Worm (Caenorhabditis elegans) whole organism, L4 larva: ENCODE measurements around the gene ard-1.

Experiments used
- fkh-10 ChIP-seq: fragments of 150-350 bp; optimal IDR thresholded peaks from 2 replicates; lab custom pipeline; 2014; ENCODE audit warnings: missing biosample characterization, missing genetic modification reagents, missing genetic modification characterization
- unc-130 ChIP-seq: sonication (generic microtip); optimal IDR thresholded peaks from 2 replicates; lab custom pipeline; 2016; ENCODE audit warnings: missing genetic modification reagents, missing genetic modification characterization, missing compliant biosample characterization

DNA sequence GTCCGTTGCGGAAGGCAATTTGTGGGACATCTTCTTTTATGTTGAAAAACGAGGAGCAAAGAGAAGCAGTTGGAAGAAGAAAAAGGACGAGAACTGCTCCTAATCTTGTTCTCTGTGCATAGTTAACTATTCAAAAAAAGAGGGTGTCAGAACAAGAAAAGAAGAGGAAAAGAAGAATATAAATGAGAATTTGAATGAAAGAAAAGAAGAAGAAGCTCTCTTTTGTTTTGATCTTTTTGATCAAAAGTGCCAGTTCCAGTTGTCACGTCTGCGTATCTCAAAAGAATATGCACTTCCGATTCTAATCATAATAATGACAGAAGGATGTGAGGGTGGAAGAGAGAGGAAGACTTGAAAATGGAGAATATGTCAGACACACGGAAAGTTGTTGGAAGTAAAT is 36.1 kb upstream of the ard-1 start, which contains the start of gene M7.8:
- no peak for TF ChIP-seq unc-130
- peak; percentile 86 for TF ChIP-seq fkh-10 (GFP tag; lab: Kevin White, UChicago)
